Fruit fly (Drosophila melanogaster) whole organism, prepupa: Measurements from ENCODE around the gene CG32219.

ENCODE experiments used
- Blimp-1 ChIP-seq: fragments of 200-800 bp; sonication (Bioruptor generic); optimal IDR thresholded peaks from 3 replicates; lab custom pipeline; 2017; ENCODE audit warnings: missing biosample characterization, missing genetic modification characterization, mild to moderate bottlenecking, moderate library complexity, missing genetic modification reagents
- CG10669 ChIP-seq: fragments of 200-800 bp; sonication (Bioruptor generic); optimal IDR thresholded peaks from 3 replicates; lab custom pipeline; 2018; ENCODE audit warnings: missing biosample characterization, mild to moderate bottlenecking, missing genetic modification characterization, moderate library complexity
- CG11762 ChIP-seq: fragments of 200-800 bp; sonication (Bioruptor generic); optimal IDR thresholded peaks from 3 replicates; lab custom pipeline; 2016; ENCODE audit warnings: missing biosample characterization, missing genetic modification characterization; ENCODE audit not compliant: insufficient read depth
- CG15336 ChIP-seq: fragments of 200-800 bp; sonication (Bioruptor generic); IDR thresholded peaks from 2 replicates; pipeline ENCODE4 v1.3.6; 2022; ENCODE audit warnings: missing biosample characterization, missing genetic modification characterization
- CG16779 ChIP-seq: fragments of 200-800 bp; sonication (Bioruptor generic); optimal IDR thresholded peaks from 3 replicates; lab custom pipeline; 2017; ENCODE audit warnings: missing biosample characterization, mild to moderate bottlenecking, missing genetic modification characterization
- CG3032 ChIP-seq: fragments of 200-800 bp; optimal IDR thresholded peaks from 2 replicates; lab custom pipeline; 2019; ENCODE audit warnings: missing biosample characterization, mild to moderate bottlenecking, missing genetic modification characterization, moderate library complexity
- CG32006 ChIP-seq: fragments of 200-800 bp; sonication (Bioruptor generic); optimal IDR thresholded peaks from 3 replicates; lab custom pipeline; 2017; ENCODE audit warnings: missing biosample characterization, mild to moderate bottlenecking, missing genetic modification characterization
- CG34406 ChIP-seq: fragments of 200-800 bp; sonication (Bioruptor generic); optimal IDR thresholded peaks from 3 replicates; lab custom pipeline; 2016; ENCODE audit warnings: missing biosample characterization, missing genetic modification characterization
- CG3919 ChIP-seq: fragments of 200-800 bp; sonication (Bioruptor generic); optimal IDR thresholded peaks from 3 replicates; lab custom pipeline; 2016; ENCODE audit warnings: missing biosample characterization, missing genetic modification characterization
- CG4318 ChIP-seq: fragments of 200-800 bp; sonication (Bioruptor generic); optimal IDR thresholded peaks from 3 replicates; lab custom pipeline; 2017; ENCODE audit warnings: missing biosample characterization, mild to moderate bottlenecking, missing genetic modification characterization
- CG6792 ChIP-seq: fragments of 200-800 bp; sonication (Bioruptor generic); optimal IDR thresholded peaks from 3 replicates; lab custom pipeline; 2016; ENCODE audit warnings: missing biosample characterization, missing genetic modification characterization
- CG6854 ChIP-seq: fragments of 200-800 bp; sonication (Bioruptor generic); optimal IDR thresholded peaks from 2 replicates; lab custom pipeline; 2017; ENCODE audit warnings: missing biosample characterization, mild to moderate bottlenecking, missing genetic modification characterization
- CG7368 ChIP-seq: fragments of 200-800 bp; sonication (Bioruptor generic); optimal IDR thresholded peaks from 3 replicates; lab custom pipeline; 2016; ENCODE audit warnings: missing biosample characterization, missing genetic modification characterization
- CG8119 ChIP-seq: fragments of 200-800 bp; sonication (Bioruptor generic); IDR thresholded peaks from 3 replicates; pipeline ENCODE4 v1.3.6; 2022; ENCODE audit warnings: missing biosample characterization, missing genetic modification characterization
- Eip75B ChIP-seq: fragments of 200-800 bp; sonication (Bioruptor generic); optimal IDR thresholded peaks from 3 replicates; lab custom pipeline; 2016; ENCODE audit warnings: missing biosample characterization, missing genetic modification characterization
- Eip78C ChIP-seq: fragments of 200-800 bp; sonication (Bioruptor generic); peaks from one replicate; lab custom pipeline; 2016; ENCODE audit warnings: missing biosample characterization, missing genetic modification characterization
- Eip93F ChIP-seq: fragments of 200-800 bp; sonication (Bioruptor generic); optimal IDR thresholded peaks from 2 replicates; lab custom pipeline; 2016; ENCODE audit warnings: missing biosample characterization, mild to moderate bottlenecking, missing genetic modification characterization
- Ets21C ChIP-seq: fragments of 200-800 bp; sonication (Bioruptor generic); optimal IDR thresholded peaks from 3 replicates; lab custom pipeline; 2016; ENCODE audit warnings: missing biosample characterization, missing genetic modification characterization
- Hr39 ChIP-seq: fragments of 200-800 bp; sonication (Bioruptor generic); optimal IDR thresholded peaks from 2 replicates; lab custom pipeline; 2016; ENCODE audit warnings: missing biosample characterization, missing genetic modification characterization
- Lpt ChIP-seq: fragments of 200-800 bp; sonication (Bioruptor generic); optimal IDR thresholded peaks from 3 replicates; lab custom pipeline; 2016; ENCODE audit warnings: missing biosample characterization, missing genetic modification characterization
- Smox ChIP-seq: fragments of 200-800 bp; sonication (Bioruptor generic); optimal IDR thresholded peaks from 3 replicates; lab custom pipeline; 2016; ENCODE audit warnings: missing biosample characterization, missing genetic modification characterization
- Sox102F ChIP-seq: fragments of 200-800 bp; sonication (Bioruptor generic); optimal IDR thresholded peaks from 2 replicates; lab custom pipeline; 2016; ENCODE audit warnings: missing biosample characterization, mild to moderate bottlenecking, missing genetic modification characterization
- Sox14 ChIP-seq: fragments of 200-800 bp; sonication (Bioruptor generic); optimal IDR thresholded peaks from 3 replicates; lab custom pipeline; 2016; ENCODE audit warnings: missing biosample characterization, missing genetic modification characterization
- achi ChIP-seq: fragments of 200-800 bp; sonication (Bioruptor generic); optimal IDR thresholded peaks from 3 replicates; lab custom pipeline; 2016; ENCODE audit warnings: missing biosample characterization, missing genetic modification characterization
- acj6 ChIP-seq: fragments of 200-800 bp; sonication (Bioruptor generic); optimal IDR thresholded peaks from 3 replicates; lab custom pipeline; 2016; ENCODE audit warnings: missing biosample characterization, missing genetic modification characterization
- dac ChIP-seq: fragments of 200-800 bp; sonication (Bioruptor generic); optimal IDR thresholded peaks from 2 replicates; lab custom pipeline; 2017; ENCODE audit warnings: missing biosample characterization, mild to moderate bottlenecking, missing genetic modification characterization
- dsx ChIP-seq: fragments of 200-800 bp; optimal IDR thresholded peaks from 3 replicates; lab custom pipeline; 2019; ENCODE audit warnings: missing biosample characterization, mild to moderate bottlenecking, missing genetic modification characterization, moderate library complexity; ENCODE audit not compliant: poor library complexity, severe bottlenecking
- eg ChIP-seq: fragments of 200-800 bp; sonication (Bioruptor generic); IDR thresholded peaks from 3 replicates; pipeline ENCODE4 v1.3.6; 2022; ENCODE audit warnings: missing biosample characterization, missing genetic modification characterization
- esn ChIP-seq: fragments of 200-800 bp; sonication (Bioruptor generic); optimal IDR thresholded peaks from 2 replicates; lab custom pipeline; 2016; ENCODE audit warnings: missing biosample characterization, mild to moderate bottlenecking, missing genetic modification characterization, moderate library complexity
- fd59A ChIP-seq: fragments of 200-800 bp; sonication (Bioruptor generic); optimal IDR thresholded peaks from 2 replicates; lab custom pipeline; 2017; ENCODE audit warnings: missing biosample characterization, mild to moderate bottlenecking, missing genetic modification characterization, missing genetic modification reagents
- fkh ChIP-seq: fragments of 200-800 bp; sonication (Bioruptor generic); optimal IDR thresholded peaks from 3 replicates; lab custom pipeline; 2017; ENCODE audit warnings: missing biosample characterization, mild to moderate bottlenecking, missing genetic modification characterization, moderate library complexity
- lz ChIP-seq: fragments of 200-800 bp; sonication (Bioruptor generic); optimal IDR thresholded peaks from 3 replicates; lab custom pipeline; 2016; ENCODE audit warnings: missing biosample characterization, missing genetic modification characterization
- net ChIP-seq: fragments of 200-800 bp; sonication (Bioruptor generic); optimal IDR thresholded peaks from 3 replicates; lab custom pipeline; 2016; ENCODE audit warnings: missing biosample characterization, missing genetic modification characterization
- pdm3 ChIP-seq: fragments of 200-800 bp; sonication (Bioruptor generic); optimal IDR thresholded peaks from 3 replicates; lab custom pipeline; 2016; ENCODE audit warnings: missing biosample characterization, missing genetic modification characterization
- salr ChIP-seq, 2 experiments: fragments of 200-800 bp; sonication (Bioruptor generic); optimal IDR thresholded peaks; 3 replicates each; lab custom pipeline; 2016 to 2018; ENCODE audit warnings: missing biosample characterization in 2 of 2, missing genetic modification characterization in 2 of 2, mild to moderate bottlenecking in 1 of 2
- ss ChIP-seq, 2 experiments: fragments of 200-800 bp; sonication (Bioruptor generic); optimal IDR thresholded peaks; 2 replicates in 1 of 2; 3 replicates in 1 of 2; lab custom pipeline; 2017 to 2018; ENCODE audit warnings: mild to moderate bottlenecking in 2 of 2, missing biosample characterization in 2 of 2, missing genetic modification characterization in 2 of 2, moderate library complexity in 1 of 2
- svp ChIP-seq: fragments of 200-800 bp; sonication (Bioruptor generic); peaks from one replicate; lab custom pipeline; 2016; ENCODE audit warnings: missing biosample characterization, missing genetic modification characterization
- topi ChIP-seq: fragments of 200-800 bp; sonication (Bioruptor generic); optimal IDR thresholded peaks from 3 replicates; lab custom pipeline; 2016; ENCODE audit warnings: missing biosample characterization, missing genetic modification characterization
- vri ChIP-seq: fragments of 200-800 bp; sonication (Bioruptor generic); optimal IDR thresholded peaks from 3 replicates; lab custom pipeline; 2016; ENCODE audit warnings: missing biosample characterization, mild to moderate bottlenecking, missing genetic modification characterization

Gene CG32219

dm6 chr3L:19922833-19923745 lies 27.8 kb downstream of the CG32219 start, which contains the start of gene Pfdn6 (continued):
- no peak for TF ChIP-seq Eip75B (GFP tag; lab: Kevin White, UChicago)
- TF ChIP-seq Ets21C (GFP tag; lab: Kevin White, UChicago): peak; percentile 74
- TF ChIP-seq Smox (GFP tag; lab: Kevin White, UChicago): no peak
- TF ChIP-seq achi: no peak
- TF ChIP-seq esn (GFP tag; lab: Kevin White, UChicago): peak; percentile 86
- TF ChIP-seq lz (GFP tag; lab: Kevin White, UChicago): peak; percentile 73
- TF ChIP-seq CG7368: no peak
- TF ChIP-seq CG15336: peak; percentile 51

dm6 chr3L:19919981-19920380 lies 31.0 kb downstream of the CG32219 start:
- no peak for TF ChIP-seq fd59A
- no peak for TF ChIP-seq CG6792 (GFP tag; lab: Kevin White, UChicago)
- TF ChIP-seq CG32006 (GFP tag; lab: Kevin White, UChicago): no peak
- no peak for TF ChIP-seq ss (GFP tag; optimal IDR thresholded peaks at IDR 0.05; lab: Kevin White, UChicago)
- no peak for TF ChIP-seq dsx (GFP tag; lab: Kevin White, UChicago)
- TF ChIP-seq acj6 (GFP tag; lab: Kevin White, UChicago): no peak
- TF ChIP-seq topi (GFP tag; lab: Kevin White, UChicago): no peak
- TF ChIP-seq Sox102F (GFP tag; lab: Kevin White, UChicago): no peak
- TF ChIP-seq CG3919 (GFP tag; lab: Kevin White, UChicago): no peak
- no peak for TF ChIP-seq svp (GFP tag; lab: Kevin White, UChicago)
- no peak for TF ChIP-seq CG7368
- TF ChIP-seq fkh (GFP tag; lab: Kevin White, UChicago): no peak

- TF ChIP-seq Eip93F (GFP tag; lab: Kevin White, UChicago) (no peak), lz (GFP tag; lab: Kevin White, UChicago) (peak; percentile 6), Blimp-1 (no peak), CG3032 (tag; lab: Kevin White, UChicago) (no peak), CG6854 (GFP tag; lab: Kevin White, UChicago) (peak; percentile 10), fd59A (no peak), Hr39 (GFP tag; lab: Kevin White, UChicago) (no peak), CG34406 (GFP tag; lab: Kevin White, UChicago) (no peak), CG11762 (GFP tag; lab: Kevin White, UChicago) (no peak), CG16779 (tag; lab: Kevin White, UChicago) (no peak), CG10669 (GFP tag; lab: Kevin White, UChicago) (no peak), Lpt (GFP tag; lab: Kevin White, UChicago) (no peak), salr (GFP tag; optimal IDR thresholded peaks at IDR 0.05; lab: Kevin White, UChicago) (no peak), CG4318 (GFP tag; lab: Kevin White, UChicago) (no peak), dac (no peak), net (GFP tag; lab: Kevin White, UChicago) (no peak), CG8119 (GFP tag; lab: Robert Waterston, UW) (no peak), Eip78C (GFP tag; lab: Kevin White, UChicago) (peak; percentile 26), Sox14 (GFP tag; lab: Kevin White, UChicago) (no peak), topi (GFP tag; lab: Kevin White, UChicago) (no peak), eg (GFP tag; lab: Robert Waterston, UW) (no peak), pdm3 (GFP tag; lab: Kevin White, UChicago) (no peak), fkh (GFP tag; lab: Kevin White, UChicago) (no peak), CG6792 (GFP tag; lab: Kevin White, UChicago) (no peak), Eip75B (GFP tag; lab: Kevin White, UChicago) (no peak), vri (GFP tag; lab: Kevin White, UChicago) (no peak)
Observed at dm6 chr3L:19914833-19915232, 36.1 kb downstream of the CG32219 start, which contains the start of gene Rpn1. Gene Rpn1, plus strand, starts transcription at chr3L:19915051.
